Fruit fly (Drosophila melanogaster): ENCODE measurements around the gene CG2256.

Gene CG2256

dm6 chrX:8087113-8087512, at the start of gene CG2256:
TSS of gene CG2256 (minus strand) at chrX:8087213.
- TF ChIP-seq CG17801 (GFP tag; optimal IDR thresholded peaks at IDR 0.05; ENCODE audit: partially characterized antibody), result no peak

- TF ChIP-seq CG17801 (GFP tag; optimal IDR thresholded peaks at IDR 0.05; ENCODE audit: partially characterized antibody), result no peak
These were observed 48.4 kb upstream of the CG2256 start, which contains the start of the genes cyr and CG2120 for dm6 chrX:8135420-8135874. TSS of gene cyr (minus strand) at chrX:8135713. TSS of gene CG2120 (plus strand) at chrX:8135824.

dm6 chrX:8131693-8132313, 44.8 kb upstream of the CG2256 start, which contains the start of gene CG10958:
TSS of gene CG10958 (plus strand) at chrX:8132285.
- TF ChIP-seq CG17801 (GFP tag; optimal IDR thresholded peaks at IDR 0.05; ENCODE audit: partially characterized antibody), result peak; percentile 69

dm6 chrX:8129204-8129997, 42.4 kb upstream of the CG2256 start, which contains the start of gene CG2116:
TSS of gene CG2116 (plus strand) at chrX:8129812.
- TF ChIP-seq CG17801 (GFP tag; optimal IDR thresholded peaks at IDR 0.05; ENCODE audit: partially characterized antibody), result peak; percentile 40

dm6 chrX:8128133-8128532, 41.1 kb upstream of the CG2256 start:
- TF ChIP-seq CG17801 (GFP tag; optimal IDR thresholded peaks at IDR 0.05; ENCODE audit: partially characterized antibody), result no peak

- no peak for TF ChIP-seq CG17801 (GFP tag; optimal IDR thresholded peaks at IDR 0.05; ENCODE audit: partially characterized antibody)
These were observed 39.1 kb upstream of the CG2256 start for dm6 chrX:8126149-8126548.

- TF ChIP-seq CG17801 (GFP tag; optimal IDR thresholded peaks at IDR 0.05; ENCODE audit: partially characterized antibody), result no peak
These were observed 38.2 kb upstream of the CG2256 start for dm6 chrX:8125224-8125649.

- no peak for TF ChIP-seq CG17801 (GFP tag; optimal IDR thresholded peaks at IDR 0.05; ENCODE audit: partially characterized antibody)
These were observed 35.8 kb upstream of the CG2256 start for dm6 chrX:8122834-8123233.

- TF ChIP-seq CG17801 (GFP tag; optimal IDR thresholded peaks at IDR 0.05; ENCODE audit: partially characterized antibody), result peak; percentile 19
These were observed 33.9 kb upstream of the CG2256 start, which contains the start of gene CG2260 for dm6 chrX:8120939-8121338. TSS of gene CG2260 (minus strand) at chrX:8121147.

- no peak for TF ChIP-seq CG17801 (GFP tag; optimal IDR thresholded peaks at IDR 0.05; ENCODE audit: partially characterized antibody)
These were observed 29.8 kb upstream of the CG2256 start, which contains the start of gene CG1575 for dm6 chrX:8116813-8117212. TSS of gene CG1575 (plus strand) at chrX:8117012.

dm6 chrX:8115717-8116311, 28.8 kb upstream of the CG2256 start, which contains the start of gene Gclc:
TSS of gene Gclc (minus strand) at chrX:8116147.
- TF ChIP-seq CG17801 (GFP tag; optimal IDR thresholded peaks at IDR 0.05; ENCODE audit: partially characterized antibody), result no peak

dm6 chrX:8115343-8115676, 28.3 kb upstream of the CG2256 start:
- TF ChIP-seq CG17801 (GFP tag; optimal IDR thresholded peaks at IDR 0.05; ENCODE audit: partially characterized antibody), result no peak

dm6 chrX:8114476-8115342, 27.7 kb upstream of the CG2256 start:
- TF ChIP-seq CG17801 (GFP tag; optimal IDR thresholded peaks at IDR 0.05; ENCODE audit: partially characterized antibody), result peak; percentile 72
